Fruit fly (Drosophila melanogaster): Measurements from ENCODE around the gene CG14054.

dm6 chrX:2088798-2089197 lies 22.6 kb upstream of the CG14054 start:
- no peak for TF ChIP-seq Crg-1 (GFP tag; optimal IDR thresholded peaks at IDR 0.05)
- no peak for TF ChIP-seq bab1 (GFP tag; optimal IDR thresholded peaks at IDR 0.05)
- TF ChIP-seq CG7101 (tag; optimal IDR thresholded peaks at IDR 0.05): no peak
- no peak for TF ChIP-seq CG14711 (tag; optimal IDR thresholded peaks at IDR 0.05)

Data from whole organism, adult.